Fruit fly (Drosophila melanogaster) whole organism, embryonic: ENCODE measurements around the gene CG34301.

Source experiments
- Antp ChIP-seq: fragments of 200-800 bp; sonication (Bioruptor generic); optimal IDR thresholded peaks from 3 replicates; lab custom pipeline; 2016; ENCODE audit warnings: missing biosample characterization, missing genetic modification characterization
- CG10321 ChIP-seq: fragments of 200-800 bp; sonication (Bioruptor generic); IDR thresholded peaks from 2 replicates; pipeline ENCODE4 v1.3.6; 2022; ENCODE audit warnings: missing biosample characterization, missing genetic modification characterization
- CG12155 ChIP-seq: fragments of 200-800 bp; sonication (Bioruptor generic); optimal IDR thresholded peaks from 3 replicates; lab custom pipeline; 2016; ENCODE audit warnings: missing biosample characterization, missing genetic modification characterization
- CG12236 ChIP-seq: fragments of 200-800 bp; sonication (Bioruptor generic); optimal IDR thresholded peaks from 2 replicates; lab custom pipeline; 2016; ENCODE audit warnings: missing biosample characterization, missing genetic modification characterization
- CG12391 ChIP-seq: fragments of 200-800 bp; sonication (Bioruptor generic); optimal IDR thresholded peaks from 3 replicates; lab custom pipeline; 2018; ENCODE audit warnings: missing biosample characterization, mild to moderate bottlenecking, missing genetic modification characterization, moderate library complexity
- CG13287 ChIP-seq: fragments of 200-800 bp; sonication (Bioruptor generic); IDR thresholded peaks from 2 replicates; pipeline ENCODE4 v1.3.6; 2022; ENCODE audit warnings: missing biosample characterization, missing genetic modification characterization; ENCODE audit not compliant: partially characterized antibody
- CG1832 ChIP-seq: fragments of 200-800 bp; sonication (Bioruptor generic); optimal IDR thresholded peaks from 2 replicates; lab custom pipeline; 2017; ENCODE audit warnings: missing biosample characterization, mild to moderate bottlenecking, missing genetic modification characterization, inconsistent platforms
- CG4707 ChIP-seq: fragments of 200-800 bp; sonication (Bioruptor generic); optimal IDR thresholded peaks from 2 replicates; lab custom pipeline; 2018; ENCODE audit warnings: missing biosample characterization, mild to moderate bottlenecking, missing genetic modification characterization, moderate library complexity
- CG5245 ChIP-seq: fragments of 200-800 bp; sonication (Bioruptor generic); optimal IDR thresholded peaks from 3 replicates; lab custom pipeline; 2016; ENCODE audit warnings: missing biosample characterization, missing genetic modification characterization
- CG7987 ChIP-seq: fragments of 200-800 bp; sonication (Bioruptor generic); optimal IDR thresholded peaks from 2 replicates; lab custom pipeline; 2018; ENCODE audit warnings: missing biosample characterization, mild to moderate bottlenecking, missing genetic modification characterization, moderate library complexity
- CG8290 ChIP-seq, 3 experiments: fragments of 200-800 bp; sonication (Bioruptor generic); optimal IDR thresholded peaks; 2 replicates each; lab custom pipeline; 2016 to 2019; ENCODE audit warnings: missing biosample characterization in 3 of 3, missing genetic modification characterization in 3 of 3, mild to moderate bottlenecking in 2 of 3, moderate library complexity in 1 of 3
- CG9215 ChIP-seq: fragments of 200-800 bp; sonication (Bioruptor generic); IDR thresholded peaks from 2 replicates; pipeline ENCODE4 v1.3.6; 2022; ENCODE audit warnings: missing biosample characterization, missing genetic modification characterization
- CG9817 ChIP-seq: fragments of 200-800 bp; sonication (Bioruptor generic); optimal IDR thresholded peaks from 2 replicates; lab custom pipeline; 2018; ENCODE audit warnings: missing biosample characterization, mild to moderate bottlenecking, missing genetic modification characterization, moderate library complexity
- CG9876 ChIP-seq: fragments of 200-800 bp; sonication (Bioruptor generic); optimal IDR thresholded peaks from 2 replicates; lab custom pipeline; 2016; ENCODE audit warnings: missing biosample characterization, missing genetic modification characterization
- Deaf1 ChIP-seq: fragments of 200-800 bp; optimal IDR thresholded peaks from 3 replicates; lab custom pipeline; 2019; ENCODE audit warnings: missing biosample characterization, mild to moderate bottlenecking, missing genetic modification characterization, moderate library complexity
- Dref ChIP-seq: fragments of 200-800 bp; sonication (Bioruptor generic); IDR thresholded peaks from 2 replicates; pipeline ENCODE4 v1.3.6; 2022; ENCODE audit warnings: missing biosample characterization, missing genetic modification characterization
- Fer3 ChIP-seq: fragments of 200-800 bp; sonication (Bioruptor generic); optimal IDR thresholded peaks from 2 replicates; lab custom pipeline; 2018; ENCODE audit warnings: missing biosample characterization, mild to moderate bottlenecking, missing genetic modification characterization, moderate library complexity
- Hr3 ChIP-seq: fragments of 200-800 bp; sonication (Bioruptor generic); optimal IDR thresholded peaks from 3 replicates; lab custom pipeline; 2016; ENCODE audit warnings: missing biosample characterization, missing genetic modification characterization
- MESR4 ChIP-seq: fragments of 200-800 bp; sonication (Bioruptor generic); optimal IDR thresholded peaks from 2 replicates; lab custom pipeline; 2018; ENCODE audit warnings: missing biosample characterization, mild to moderate bottlenecking, missing genetic modification characterization, moderate library complexity
- Med ChIP-seq: fragments of 200-800 bp; sonication (Bioruptor generic); peaks from one replicate; lab custom pipeline; 2016; ENCODE audit warnings: missing biosample characterization, missing genetic modification characterization, mild to moderate bottlenecking, inconsistent platforms, moderate library complexity
- Myb ChIP-seq: fragments of 200-800 bp; sonication (Bioruptor generic); optimal IDR thresholded peaks from 2 replicates; lab custom pipeline; 2016; ENCODE audit warnings: missing biosample characterization, missing genetic modification characterization
- Neu2 ChIP-seq: fragments of 200-800 bp; sonication (Bioruptor generic); optimal IDR thresholded peaks from 3 replicates; lab custom pipeline; 2016; ENCODE audit warnings: missing biosample characterization, missing genetic modification characterization, borderline replicate concordance
- Optix ChIP-seq: fragments of 200-800 bp; sonication (Bioruptor generic); IDR thresholded peaks from 3 replicates; pipeline ENCODE4 v1.3.6; 2022; ENCODE audit warnings: missing biosample characterization, missing genetic modification characterization
- Ravus ChIP-seq: fragments of 200-800 bp; sonication (Bioruptor generic); IDR thresholded peaks from 2 replicates; pipeline ENCODE4 v1.3.6; 2022; ENCODE audit warnings: missing biosample characterization, missing genetic modification characterization
- Side ChIP-seq: fragments of 200-800 bp; sonication (Bioruptor generic); optimal IDR thresholded peaks from 2 replicates; lab custom pipeline; 2016; ENCODE audit warnings: missing biosample characterization, missing genetic modification characterization
- al ChIP-seq: fragments of 200-800 bp; sonication (Bioruptor generic); IDR thresholded peaks from 2 replicates; pipeline ENCODE4 v1.3.6; 2022; ENCODE audit warnings: missing biosample characterization, missing genetic modification characterization
- ara ChIP-seq: fragments of 200-800 bp; sonication (Bioruptor generic); IDR thresholded peaks from 2 replicates; pipeline ENCODE4 v1.3.6; 2022; ENCODE audit warnings: missing biosample characterization, missing genetic modification characterization
- bowl ChIP-seq: fragments of 200-800 bp; sonication (Bioruptor generic); IDR thresholded peaks from 2 replicates; pipeline ENCODE4 v1.3.6; 2022; ENCODE audit warnings: missing biosample characterization, missing genetic modification characterization
- bsh ChIP-seq, 2 experiments: fragments of 200-800 bp; sonication (Bioruptor generic); optimal IDR thresholded peaks; 2 replicates each; lab custom pipeline; 2017 to 2018; ENCODE audit warnings: mild to moderate bottlenecking in 2 of 2, missing biosample characterization in 2 of 2, missing genetic modification characterization in 2 of 2, moderate library complexity in 1 of 2
- cg ChIP-seq: fragments of 200-800 bp; sonication (Bioruptor generic); optimal IDR thresholded peaks from 3 replicates; lab custom pipeline; 2019; ENCODE audit warnings: missing biosample characterization, mild to moderate bottlenecking, missing genetic modification characterization, moderate library complexity
- cwo ChIP-seq: fragments of 200-800 bp; sonication (Bioruptor generic); optimal IDR thresholded peaks from 3 replicates; lab custom pipeline; 2017; ENCODE audit warnings: missing biosample characterization, missing genetic modification characterization, mild to moderate bottlenecking, moderate library complexity, missing genetic modification reagents
- da ChIP-seq: fragments of 200-800 bp; sonication (Bioruptor generic); optimal IDR thresholded peaks from 2 replicates; lab custom pipeline; 2016; ENCODE audit warnings: missing biosample characterization, missing genetic modification characterization
- dmrt99B ChIP-seq: fragments of 200-800 bp; sonication (Bioruptor generic); optimal IDR thresholded peaks from 2 replicates; lab custom pipeline; 2018; ENCODE audit warnings: missing biosample characterization, mild to moderate bottlenecking, missing genetic modification characterization, moderate library complexity
- fd102C ChIP-seq: fragments of 200-800 bp; sonication (Bioruptor generic); optimal IDR thresholded peaks from 2 replicates; lab custom pipeline; 2018; ENCODE audit warnings: missing biosample characterization, mild to moderate bottlenecking, missing genetic modification characterization, moderate library complexity
- gcm2 ChIP-seq: fragments of 200-800 bp; sonication (Bioruptor generic); optimal IDR thresholded peaks from 2 replicates; lab custom pipeline; 2016; ENCODE audit warnings: missing biosample characterization, missing genetic modification characterization
- gsb-n ChIP-seq: fragments of 200-800 bp; sonication (Bioruptor generic); optimal IDR thresholded peaks from 3 replicates; lab custom pipeline; 2018; ENCODE audit warnings: missing biosample characterization, mild to moderate bottlenecking, missing genetic modification characterization
- inv ChIP-seq: fragments of 200-800 bp; sonication (Bioruptor generic); IDR thresholded peaks from 2 replicates; pipeline ENCODE4 v1.3.6; 2022; ENCODE audit warnings: missing biosample characterization, missing genetic modification characterization; ENCODE audit not compliant: partially characterized antibody
- maf-S ChIP-seq: fragments of 200-800 bp; sonication (Bioruptor generic); optimal IDR thresholded peaks from 2 replicates; lab custom pipeline; 2016; ENCODE audit warnings: missing biosample characterization, missing genetic modification characterization
- ranshi ChIP-seq: fragments of 200-800 bp; sonication (Bioruptor generic); IDR thresholded peaks from 2 replicates; pipeline ENCODE4 v1.3.6; 2022; ENCODE audit warnings: missing biosample characterization, missing genetic modification characterization
- repo ChIP-seq: fragments of 200-800 bp; sonication (Bioruptor generic); optimal IDR thresholded peaks from 2 replicates; lab custom pipeline; 2016; ENCODE audit warnings: missing biosample characterization, missing genetic modification characterization
- sc ChIP-seq, 3 experiments: fragments of >200 bp in 2 of 3; fragments of 200-800 bp in 1 of 3; sonication (Bioruptor generic) in 1 of 3; optimal IDR thresholded peaks; 2 replicates in 2 of 3; 3 replicates in 1 of 3; lab custom pipeline; 2017; ENCODE audit warnings: mild to moderate bottlenecking in 1 of 3, missing biosample characterization in 1 of 3, missing genetic modification characterization in 1 of 3, missing genetic modification reagents in 1 of 3
- sens ChIP-seq: fragments of 200-800 bp; sonication (Bioruptor generic); peaks from one replicate; lab custom pipeline; 2016; ENCODE audit warnings: missing biosample characterization, missing genetic modification characterization
- sima ChIP-seq: fragments of 200-800 bp; sonication (Bioruptor generic); optimal IDR thresholded peaks from 2 replicates; lab custom pipeline; 2016; ENCODE audit warnings: missing biosample characterization, missing genetic modification characterization
- slou ChIP-seq: fragments of 200-800 bp; sonication (Bioruptor generic); optimal IDR thresholded peaks from 3 replicates; lab custom pipeline; 2016; ENCODE audit warnings: missing biosample characterization, missing genetic modification characterization
- trem ChIP-seq: fragments of 200-800 bp; optimal IDR thresholded peaks from 3 replicates; lab custom pipeline; 2019; ENCODE audit warnings: missing biosample characterization, mild to moderate bottlenecking, missing genetic modification characterization, moderate library complexity
- usp ChIP-seq: fragments of >200 bp; optimal IDR thresholded peaks from 2 replicates; lab custom pipeline; 2017; ENCODE audit warnings: missing biosample characterization, missing genetic modification characterization
- vnd ChIP-seq: fragments of 200-800 bp; sonication (Bioruptor generic); IDR thresholded peaks from 3 replicates; pipeline ENCODE4 v1.3.6; 2022; ENCODE audit warnings: missing biosample characterization, missing genetic modification characterization; ENCODE audit not compliant: partially characterized antibody
- vvl ChIP-seq: fragments of 200-800 bp; sonication (Bioruptor generic); IDR thresholded peaks from 2 replicates; pipeline ENCODE4 v1.3.6; 2022; ENCODE audit warnings: missing biosample characterization, missing genetic modification characterization

Gene CG34301

dm6 chr3R:8801126-8801762 lies 28.0 kb downstream of the CG34301 start, which contains the start of the genes Pif1A, Pif1B and CCT7 (continued):
- peak; percentile 89 for TF ChIP-seq vnd
- no peak for TF ChIP-seq CG7987 (GFP tag; lab: Kevin White, UChicago)
- TF ChIP-seq Deaf1 (tag; lab: Kevin White, UChicago) = no peak
- no peak for TF ChIP-seq sc (optimal IDR thresholded peaks at IDR 0.05; lab: Kevin White, UChicago)
- TF ChIP-seq sc (GFP tag; optimal IDR thresholded peaks at IDR 0.05; lab: Kevin White, UChicago) = no peak

DNA sequence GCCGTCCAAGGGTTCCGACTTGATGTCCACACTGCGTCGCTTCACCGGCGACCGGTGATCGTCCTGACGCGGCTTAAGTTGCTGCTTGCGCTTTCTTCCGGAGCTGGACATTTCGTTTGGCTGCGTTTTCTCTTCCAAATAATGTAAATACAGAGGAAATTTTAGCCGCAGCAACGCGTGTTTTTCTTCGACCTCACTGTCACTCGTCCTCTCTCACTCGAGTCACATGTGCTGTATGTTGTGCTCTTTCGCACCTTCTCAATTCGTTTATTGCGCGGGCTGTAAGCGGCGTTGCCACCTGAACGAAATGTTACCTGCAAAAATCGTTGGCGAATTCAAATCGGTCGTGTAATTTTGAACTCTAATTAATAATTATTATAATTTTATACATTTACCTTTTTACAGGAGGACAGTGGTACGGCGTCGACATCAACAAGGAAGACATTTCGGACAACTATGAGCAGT lies 32.2 kb downstream of the CG34301 start, which contains the start of gene CG9839:
Gene CG9839 (minus strand): TSS at position 415 of the 465 bp plus-strand sequence.
- TF ChIP-seq Optix (GFP tag; lab: Robert Waterston, UW) (no peak), gsb-n (no peak), bowl (GFP tag; lab: Robert Waterston, UW) (no peak), ara (GFP tag; lab: Robert Waterston, UW) (no peak), fd102C (GFP tag; lab: Kevin White, UChicago) (no peak), ranshi (GFP tag; lab: Robert Waterston, UW) (no peak), MESR4 (peak; percentile 14), gcm2 (no peak), al (GFP tag; lab: Robert Waterston, UW) (no peak), Myb (peak; percentile 68), CG9817 (no peak), Hr3 (GFP tag; lab: Kevin White, UChicago) (no peak), cg (no peak), maf-S (GFP tag; lab: Kevin White, UChicago) (no peak), sens (GFP tag; lab: Kevin White, UChicago) (no peak), Ravus (no peak), Fer3 (no peak), repo (no peak), Antp (GFP tag; lab: Kevin White, UChicago) (no peak), CG10321 (GFP tag; lab: Robert Waterston, UW) (peak; percentile 95), trem (peak; percentile 29), sima (GFP tag; lab: Kevin White, UChicago) (no peak), Side (no peak), vvl (GFP tag; lab: Robert Waterston, UW) (0 out of 2 replicates have a peak, but pooled peaks have one; percentile 17), CG5245 (GFP tag; lab: Kevin White, UChicago) (no peak), Neu2 (GFP tag; lab: Kevin White, UChicago) (no peak), CG9215 (GFP tag; lab: Robert Waterston, UW) (no peak), dmrt99B (tag; lab: Kevin White, UChicago) (no peak), slou (no peak), bsh (GFP tag; optimal IDR thresholded peaks at IDR 0.05; lab: Kevin White, UChicago) (no peak), Med (peak; percentile 54), CG12236 (GFP tag; lab: Kevin White, UChicago) (no peak), CG9876 (GFP tag; lab: Kevin White, UChicago) (no peak), CG13287 (GFP tag; lab: Robert Waterston, UW) (peak; percentile 13; the same call in 1 of the 2 replicates), inv (GFP tag; lab: Robert Waterston, UW) (no peak), CG1832 (peak; percentile 85), CG12391 (no peak), da (GFP tag; lab: Kevin White, UChicago) (no peak), CG4707 (GFP tag; lab: Kevin White, UChicago) (no peak), Dref (GFP tag; lab: Robert Waterston, UW) (no peak), CG8290 (GFP tag; optimal IDR thresholded peaks at IDR 0.05; lab: Kevin White, UChicago) (peak; percentile 19), CG8290 (tag; optimal IDR thresholded peaks at IDR 0.05; lab: Kevin White, UChicago) (peak in 1 of 2 experiments; percentile 48), cwo (GFP tag; lab: Kevin White, UChicago) (no peak), CG12155 (GFP tag; lab: Kevin White, UChicago) (no peak), usp (no peak)
